Fruit fly (Drosophila melanogaster): ENCODE measurements around the gene CG15005.

The CG15005 gene

DNA sequence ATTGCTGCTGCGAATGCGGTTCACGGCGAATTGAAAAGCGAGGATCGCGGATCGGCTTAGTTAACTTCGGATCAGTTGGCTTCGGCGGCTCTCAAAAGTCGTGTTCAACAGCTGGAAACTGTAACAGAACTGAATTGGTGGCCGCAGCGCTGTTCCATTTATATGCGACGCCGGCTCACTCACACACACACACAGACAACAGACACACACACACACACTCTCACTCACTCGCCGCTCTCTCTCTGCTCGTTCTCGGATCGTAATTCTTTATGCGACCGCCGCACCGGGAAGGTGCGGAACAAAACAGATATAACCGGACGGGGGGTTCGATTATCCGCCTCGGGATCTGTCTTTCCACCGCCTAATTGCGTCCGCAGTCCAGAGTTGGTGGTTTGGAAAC lies 23.0 kb upstream of the CG15005 start, which contains the start of gene CG46460 (continued):
- TF ChIP-seq CG8388 (GFP tag; optimal IDR thresholded peaks at IDR 0.05) = no peak
- peak; percentile 19 for TF ChIP-seq lab (GFP tag; optimal IDR thresholded peaks at IDR 0.05)
- no peak for TF ChIP-seq gcm2 (GFP tag; optimal IDR thresholded peaks at IDR 0.05)
- peak; percentile 84; the same call in 3 of the 4 replicates for TF ChIP-seq chinmo (GFP tag; IDR thresholded peaks at IDR 0.05; ENCODE audit: partially characterized antibody)
- TF ChIP-seq Dip2 (GFP tag; IDR thresholded peaks at IDR 0.05) = no peak
- TF ChIP-seq slou (GFP tag; optimal IDR thresholded peaks at IDR 0.05) = no peak
- TF ChIP-seq lov (optimal IDR thresholded peaks at IDR 0.05) = no peak
- 0 out of 3 replicates have a peak, but pooled peaks have one; percentile 28 for TF ChIP-seq lov (GFP tag; IDR thresholded peaks at IDR 0.05)
- TF ChIP-seq CG15601 (tag; optimal IDR thresholded peaks at IDR 0.05) = peak; percentile 2
- no peak for TF ChIP-seq CG4617 (GFP tag; optimal IDR thresholded peaks at IDR 0.05; ENCODE audit: borderline replicate concordance)
- peak; percentile 44 for TF ChIP-seq cad (GFP tag; optimal IDR thresholded peaks at IDR 0.05)
- TF ChIP-seq CG16863 (GFP tag; optimal IDR thresholded peaks at IDR 0.05) = no peak
- no peak for TF ChIP-seq prd (optimal IDR thresholded peaks at IDR 0.05)
- peak; percentile 10; the same call in 1 of the 3 replicates for TF ChIP-seq prd (GFP tag; IDR thresholded peaks at IDR 0.05)
- TF ChIP-seq cg (GFP tag; optimal IDR thresholded peaks at IDR 0.05) = peak; percentile 94
- TF ChIP-seq Oli (tag; optimal IDR thresholded peaks at IDR 0.05) = no peak
- no peak for TF ChIP-seq dati (GFP tag; IDR thresholded peaks at IDR 0.05)
- TF ChIP-seq CG1647 (GFP tag; optimal IDR thresholded peaks at IDR 0.05) = no peak
- peak; percentile 10 for TF ChIP-seq repo (GFP tag; optimal IDR thresholded peaks at IDR 0.05)
- TF ChIP-seq CG34224 (GFP tag; IDR thresholded peaks at IDR 0.05; ENCODE audit: partially characterized antibody) = no peak
- no peak for TF ChIP-seq tin (GFP tag; optimal IDR thresholded peaks at IDR 0.05)
- TF ChIP-seq sd (tag; optimal IDR thresholded peaks at IDR 0.05) = no peak
- TF ChIP-seq CG9876 (GFP tag; optimal IDR thresholded peaks at IDR 0.05) = no peak
- no peak for TF ChIP-seq CG31441 (GFP tag; IDR thresholded peaks at IDR 0.05)
- TF ChIP-seq sob (GFP tag; IDR thresholded peaks at IDR 0.05) = 0 out of 2 replicates have a peak, but pooled peaks have one; percentile 13
- TF ChIP-seq CG11695 (GFP tag; IDR thresholded peaks at IDR 0.05) = peak; percentile 92
- peak; percentile 24 for TF ChIP-seq CG8089 (GFP tag; optimal IDR thresholded peaks at IDR 0.05)
- no peak for TF ChIP-seq CG4854 (GFP tag; optimal IDR thresholded peaks at IDR 0.05)
- TF ChIP-seq CG10543 (GFP tag; optimal IDR thresholded peaks at IDR 0.05) = peak; percentile 27
- peak; percentile 39; the same call in 1 of the 2 replicates for TF ChIP-seq CG4360 (GFP tag; IDR thresholded peaks at IDR 0.05)
- peak; percentile 36; the same call in 1 of the 2 replicates for TF ChIP-seq CG13287 (GFP tag; IDR thresholded peaks at IDR 0.05; ENCODE audit: partially characterized antibody)
- no peak for TF ChIP-seq CG6254 (GFP tag; optimal IDR thresholded peaks at IDR 0.05)
- TF ChIP-seq ftz-f1 (GFP tag; optimal IDR thresholded peaks at IDR 0.05) = no peak
- TF ChIP-seq vnd (GFP tag; IDR thresholded peaks at IDR 0.05; ENCODE audit: partially characterized antibody) = no peak
- 0 out of 2 replicates have a peak, but pooled peaks have one; percentile 20 for TF ChIP-seq CG14014 (GFP tag; IDR thresholded peaks at IDR 0.05)
- no peak for TF ChIP-seq stc (GFP tag; IDR thresholded peaks at IDR 0.05)
- TF ChIP-seq CHES-1-like (GFP tag; optimal IDR thresholded peaks at IDR 0.05) = no peak
- TF ChIP-seq z (GFP tag; IDR thresholded peaks at IDR 0.05) = peak; percentile 81
- peak; percentile 55 to 67 for TF ChIP-seq Trl (optimal IDR thresholded peaks at IDR 0.05)
- TF ChIP-seq Trl (GFP tag; optimal IDR thresholded peaks at IDR 0.05) = no peak
- TF ChIP-seq B-H2 (GFP tag; optimal IDR thresholded peaks at IDR 0.05) = no peak
- no peak for TF ChIP-seq CG9817 (tag; optimal IDR thresholded peaks at IDR 0.05)
- TF ChIP-seq CG16813 (GFP tag; IDR thresholded peaks at IDR 0.05; ENCODE audit: partially characterized antibody) = 0 out of 3 replicates have a peak, but pooled peaks have one; percentile 32
- no peak for TF ChIP-seq sc (optimal IDR thresholded peaks at IDR 0.05)
- no peak for TF ChIP-seq sc (GFP tag; optimal IDR thresholded peaks at IDR 0.05)
- TF ChIP-seq Opbp (GFP tag; IDR thresholded peaks at IDR 0.05; ENCODE audit: partially characterized antibody) = peak; percentile 43; the same call in 1 of the 3 replicates
- peak; percentile 41; the same call in 1 of the 2 replicates for TF ChIP-seq vvl (GFP tag; IDR thresholded peaks at IDR 0.05)
- TF ChIP-seq her (GFP tag; optimal IDR thresholded peaks at IDR 0.05) = peak; percentile 1
- peak; percentile 4 for TF ChIP-seq CG2678 (tag; optimal IDR thresholded peaks at IDR 0.05)
- no peak for TF ChIP-seq wdn (GFP tag; IDR thresholded peaks at IDR 0.05)
- TF ChIP-seq amos (GFP tag; IDR thresholded peaks at IDR 0.05; ENCODE audit: partially characterized antibody) = peak; percentile 19; the same call in 1 of the 2 replicates
